Worm (Caenorhabditis elegans): ENCODE measurements around the gene C54G10.1.

- TF ChIP-seq him-1 (tag; optimal IDR thresholded peaks at IDR 0.05) (no peak), W03F9.2 (tag; optimal IDR thresholded peaks at IDR 0.05) (no peak), dao-5 (tag; optimal IDR thresholded peaks at IDR 0.05) (no peak)
Measured at ce11 chrV:14660608-14661355, 19.9 kb downstream of the C54G10.1 start, which contains the start of gene srh-17.

Measured in whole organism, L4/young adult.